Worm (Caenorhabditis elegans): Measurements from ENCODE around the gene ZK637.4.

DNA sequence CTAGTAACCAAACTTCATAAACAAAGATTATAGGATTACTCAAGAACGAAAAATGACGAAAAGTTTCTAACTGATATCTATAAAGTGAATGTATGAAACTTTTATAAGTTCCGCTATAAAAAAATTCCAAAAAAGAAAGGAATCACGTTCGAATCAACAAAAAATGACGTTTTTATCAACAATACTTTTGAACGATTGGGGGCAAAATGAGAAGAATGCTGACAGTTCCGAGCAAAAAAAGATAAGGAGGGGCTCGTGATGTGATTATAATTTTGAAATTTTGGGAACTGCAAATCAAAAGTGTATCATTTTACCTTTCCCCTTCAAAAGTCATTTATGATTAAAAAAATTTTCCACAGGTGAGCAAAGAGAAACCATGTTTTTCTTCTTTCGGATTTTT is 14.6 kb upstream of the ZK637.4 start:
- no peak for TF ChIP-seq unc-39 (tag; optimal IDR thresholded peaks at IDR 0.05)
- TF ChIP-seq nhr-237 (tag; optimal IDR thresholded peaks at IDR 0.05): no peak
- no peak for TF ChIP-seq snpc-4 (tag; optimal IDR thresholded peaks at IDR 0.05)
- TF ChIP-seq lsy-2 (tag; optimal IDR thresholded peaks at IDR 0.05): no peak
- no peak for TF ChIP-seq mep-1 (tag; optimal IDR thresholded peaks at IDR 0.05)
- no peak for TF ChIP-seq blmp-1 (tag; optimal IDR thresholded peaks at IDR 0.05)

All from whole organism, mixed stage, embryonic.